Worm (Caenorhabditis elegans): ENCODE results near the gene lips-6.

Gene lips-6

ce11 chrIV:12047552-12048347 is 32.3 kb upstream of the lips-6 start, which contains the start of gene T12G3.4:
Gene T12G3.4 (plus strand): TSS chrIV:12048256.
- TF ChIP-seq ccch-3 (GFP tag; optimal IDR thresholded peaks at IDR 0.05) (no peak), lsl-1 (GFP tag; optimal IDR thresholded peaks at IDR 0.05) (peak; percentile 58), ceh-91 (GFP tag; IDR thresholded peaks at IDR 0.05) (peak; percentile 64; the same call in 1 of the 2 replicates), madf-6 (GFP tag; IDR thresholded peaks at IDR 0.05) (peak; percentile 88), xnd-1 (tag; optimal IDR thresholded peaks at IDR 0.05) (peak; percentile 57), F33H1.4 (GFP tag; IDR thresholded peaks at IDR 0.05) (peak; percentile 72), egl-18 (GFP tag; IDR thresholded peaks at IDR 0.05) (no peak), madf-8 (GFP tag; conservative IDR thresholded peaks at IDR 0.05) (peak; percentile 86)

- TF ChIP-seq lin-40 (tag; optimal IDR thresholded peaks at IDR 0.05), result no peak
- no peak for TF ChIP-seq aptf-2 (GFP tag; conservative IDR thresholded peaks at IDR 0.05)
- no peak for TF ChIP-seq F57C9.4 (tag; optimal IDR thresholded peaks at IDR 0.05)
- TF ChIP-seq ceh-58 (GFP tag; IDR thresholded peaks at IDR 0.05), result no peak
- TF ChIP-seq lsl-1 (GFP tag; optimal IDR thresholded peaks at IDR 0.05), result no peak
- peak; percentile 10 for TF ChIP-seq atf-7 (tag; optimal IDR thresholded peaks at IDR 0.05)
- TF ChIP-seq chd-7 (tag; optimal IDR thresholded peaks at IDR 0.05), result no peak
- no peak for TF ChIP-seq ztf-3 (GFP tag; optimal IDR thresholded peaks at IDR 0.05)
- TF ChIP-seq F52B5.7 (tag; optimal IDR thresholded peaks at IDR 0.05), result no peak
- TF ChIP-seq F23B12.7 (tag; optimal IDR thresholded peaks at IDR 0.05; ENCODE audit: insufficient read depth), result no peak
- TF ChIP-seq tbp1 (GFP tag; optimal IDR thresholded peaks at IDR 0.05), result peak; percentile 18
- TF ChIP-seq let-607 (tag; optimal IDR thresholded peaks at IDR 0.05), result peak; percentile 15 to 52
- no peak for TF ChIP-seq B0336.3 (GFP tag; IDR thresholded peaks at IDR 0.05)
- no peak for TF ChIP-seq rpc-1 (optimal IDR thresholded peaks at IDR 0.05)
- TF ChIP-seq rpc-1 (tag; optimal IDR thresholded peaks at IDR 0.05), result no peak
- TF ChIP-seq nhr-80 (tag; optimal IDR thresholded peaks at IDR 0.05), result peak; percentile 98
- TF ChIP-seq nfya-1 (tag; optimal IDR thresholded peaks at IDR 0.05; ENCODE audit: borderline replicate concordance, insufficient read depth), result no peak
- no peak for TF ChIP-seq egl-18 (GFP tag; IDR thresholded peaks at IDR 0.05)
- TF ChIP-seq lin-26 (GFP tag; IDR thresholded peaks at IDR 0.05), result no peak
- no peak for TF ChIP-seq bed-2 (GFP tag; IDR thresholded peaks at IDR 0.05)
- TF ChIP-seq dox-1 (GFP tag; IDR thresholded peaks at IDR 0.05), result peak; percentile 74
- peak; percentile 44 for TF ChIP-seq ets-4 (GFP tag; optimal IDR thresholded peaks at IDR 0.05)
- TF ChIP-seq cebp-1 (GFP tag; IDR thresholded peaks at IDR 0.05), result no peak
- peak; percentile 43 for TF ChIP-seq cebp-1 (tag; optimal IDR thresholded peaks at IDR 0.05)
- no peak for TF ChIP-seq athp-1 (tag; optimal IDR thresholded peaks at IDR 0.05)
- no peak for TF ChIP-seq ekl-4 (GFP tag; IDR thresholded peaks at IDR 0.05)
Measured at ce11 chrIV:12046524-12047203, 31.2 kb upstream of the lips-6 start, which contains the start of gene T12G3.2. Gene T12G3.2 (minus strand): TSS chrIV:12046967.

ce11 chrIV:12044844-12045738 is 29.6 kb upstream of the lips-6 start:
- TF ChIP-seq K11D2.4 (GFP tag; IDR thresholded peaks at IDR 0.05), result no peak
- TF ChIP-seq nhr-80 (tag; optimal IDR thresholded peaks at IDR 0.05), result peak; percentile 50

Measured in whole organism, young adult.